Fruit fly (Drosophila melanogaster) whole organism, pupa: Measurements from ENCODE around the gene Cp18.

Source experiments
- CG10348 ChIP-seq: fragments of 200-800 bp; sonication (Bioruptor generic); IDR thresholded peaks from 2 replicates; pipeline ENCODE4 v1.3.6; 2022; ENCODE audit warnings: missing biosample characterization, missing genetic modification characterization
- CG12605 ChIP-seq: fragments of 200-800 bp; sonication (Bioruptor generic); IDR thresholded peaks from 2 replicates; pipeline ENCODE4 v1.3.6; 2022; ENCODE audit warnings: missing biosample characterization, missing genetic modification characterization
- CG13204 ChIP-seq: fragments of 200-800 bp; sonication (Bioruptor generic); optimal IDR thresholded peaks from 2 replicates; lab custom pipeline; 2018; ENCODE audit warnings: missing biosample characterization, mild to moderate bottlenecking, missing genetic modification characterization, moderate library complexity
- CG14655 ChIP-seq: fragments of 200-800 bp; sonication (Bioruptor generic); optimal IDR thresholded peaks from 3 replicates; lab custom pipeline; 2017; ENCODE audit warnings: mild to moderate bottlenecking, missing biosample characterization, missing genetic modification reagents, missing genetic modification characterization
- CG15710 ChIP-seq: fragments of 200-800 bp; sonication (Bioruptor generic); optimal IDR thresholded peaks from 2 replicates; lab custom pipeline; 2018; ENCODE audit warnings: missing biosample characterization, mild to moderate bottlenecking, missing genetic modification characterization, moderate library complexity
- CG17806 ChIP-seq: fragments of 200-800 bp; sonication (Bioruptor generic); optimal IDR thresholded peaks from 2 replicates; lab custom pipeline; 2018; ENCODE audit warnings: missing biosample characterization, mild to moderate bottlenecking, missing genetic modification characterization, moderate library complexity
- CG32121 ChIP-seq: fragments of 200-800 bp; sonication (Bioruptor generic); IDR thresholded peaks from 2 replicates; pipeline ENCODE4 v1.3.6; 2022; ENCODE audit warnings: missing biosample characterization, missing genetic modification characterization
- CG34367 ChIP-seq: fragments of 200-800 bp; sonication (Bioruptor generic); optimal IDR thresholded peaks from 2 replicates; lab custom pipeline; 2018; ENCODE audit warnings: missing biosample characterization, mild to moderate bottlenecking, missing genetic modification characterization
- CG4496 ChIP-seq: fragments of 200-800 bp; sonication (Bioruptor generic); IDR thresholded peaks from 3 replicates; pipeline ENCODE4 v1.3.6; 2022; ENCODE audit warnings: missing biosample characterization, missing genetic modification characterization
- CG8159 ChIP-seq: fragments of 200-800 bp; sonication (Bioruptor generic); optimal IDR thresholded peaks from 3 replicates; lab custom pipeline; 2018; ENCODE audit warnings: missing biosample characterization, mild to moderate bottlenecking, missing genetic modification characterization, moderate library complexity
- CG8301 ChIP-seq: fragments of 200-800 bp; sonication (Bioruptor generic); optimal IDR thresholded peaks from 2 replicates; lab custom pipeline; 2018; ENCODE audit warnings: missing biosample characterization, mild to moderate bottlenecking, missing genetic modification characterization
- CG9948 ChIP-seq: fragments of 200-800 bp; sonication (Bioruptor generic); optimal IDR thresholded peaks from 2 replicates; lab custom pipeline; 2018; ENCODE audit warnings: missing biosample characterization, mild to moderate bottlenecking, missing genetic modification characterization, moderate library complexity
- D1 ChIP-seq: fragments of 200-800 bp; sonication (Bioruptor generic); optimal IDR thresholded peaks from 2 replicates; lab custom pipeline; 2018; ENCODE audit warnings: missing biosample characterization, mild to moderate bottlenecking, missing genetic modification characterization, moderate library complexity
- EcR ChIP-seq: fragments of 200-800 bp; sonication (Bioruptor generic); optimal IDR thresholded peaks from 3 replicates; lab custom pipeline; 2019; ENCODE audit warnings: missing biosample characterization, missing genetic modification characterization, mild to moderate bottlenecking, moderate library complexity, missing genetic modification reagents
- Ets98B ChIP-seq: fragments of 200-800 bp; sonication (Bioruptor generic); IDR thresholded peaks from 2 replicates; pipeline ENCODE4 v1.3.6; 2022; ENCODE audit warnings: missing biosample characterization, missing genetic modification characterization
- Pif1A ChIP-seq: fragments of 200-800 bp; sonication (Bioruptor generic); optimal IDR thresholded peaks from 3 replicates; lab custom pipeline; 2016; ENCODE audit warnings: missing biosample characterization, missing genetic modification characterization
- Pif1B ChIP-seq: fragments of 200-800 bp; sonication (Bioruptor generic); optimal IDR thresholded peaks from 3 replicates; lab custom pipeline; 2016; ENCODE audit warnings: missing biosample characterization, missing genetic modification characterization
- Snoo ChIP-seq: fragments of 200-800 bp; sonication (Bioruptor generic); optimal IDR thresholded peaks from 3 replicates; lab custom pipeline; 2017; ENCODE audit warnings: missing biosample characterization, mild to moderate bottlenecking, missing genetic modification characterization, inconsistent platforms
- fd96Ca ChIP-seq: fragments of 200-800 bp; sonication (Bioruptor generic); IDR thresholded peaks from 3 replicates; pipeline ENCODE4 v1.3.6; 2022; ENCODE audit warnings: missing biosample characterization, missing genetic modification characterization
- gl ChIP-seq: fragments of 200-800 bp; sonication (Bioruptor generic); optimal IDR thresholded peaks from 2 replicates; lab custom pipeline; 2018; ENCODE audit warnings: missing biosample characterization, mild to moderate bottlenecking, missing genetic modification characterization
- rn ChIP-seq: fragments of 200-800 bp; sonication (Bioruptor generic); IDR thresholded peaks from 2 replicates; pipeline ENCODE4 v1.3.6; 2022; ENCODE audit warnings: missing biosample characterization, missing genetic modification characterization

Cp18 gene

dm6 chr3L:8684419-8685081 is 42.0 kb upstream of the Cp18 start:
- no peak for TF ChIP-seq Snoo (tag; lab: Kevin White, UChicago)
- TF ChIP-seq Pif1A (GFP tag; lab: Kevin White, UChicago), result peak; percentile 11
- peak; percentile 38 for TF ChIP-seq EcR
- TF ChIP-seq CG4496 (GFP tag; lab: Robert Waterston, UW), result 0 out of 3 replicates have a peak, but pooled peaks have one; percentile 24
- TF ChIP-seq CG15710 (tag; lab: Kevin White, UChicago), result peak; percentile 25
- TF ChIP-seq CG8159 (tag; lab: Kevin White, UChicago), result peak; percentile 42
- TF ChIP-seq rn, result no peak

- TF ChIP-seq CG34367 (tag; lab: Kevin White, UChicago) (no peak), Snoo (tag; lab: Kevin White, UChicago) (no peak), Pif1A (GFP tag; lab: Kevin White, UChicago) (no peak), D1 (tag; lab: Kevin White, UChicago) (no peak), CG32121 (no peak)
These were observed 39.9 kb upstream of the Cp18 start for dm6 chr3L:8686646-8687045.

dm6 chr3L:8688694-8689291 is 37.8 kb upstream of the Cp18 start:
- no peak for TF ChIP-seq CG10348 (GFP tag; lab: Robert Waterston, UW)
- TF ChIP-seq EcR, result peak; percentile 44

- TF ChIP-seq rn (no peak), CG9948 (tag; lab: Kevin White, UChicago) (no peak)
- TF ChIP-seq, all 21 proteins: peak for 0
These were observed 36.9 kb upstream of the Cp18 start for dm6 chr3L:8689675-8690074.

dm6 chr3L:8690630-8691029 is 36.0 kb upstream of the Cp18 start:
- TF ChIP-seq CG4496 (GFP tag; lab: Robert Waterston, UW), result no peak
- no peak for TF ChIP-seq CG12605
- TF ChIP-seq fd96Ca (GFP tag; lab: Robert Waterston, UW), result no peak
- no peak for TF ChIP-seq CG9948 (tag; lab: Kevin White, UChicago)
- no peak for TF ChIP-seq EcR
- no peak for TF ChIP-seq CG10348 (GFP tag; lab: Robert Waterston, UW)
- no peak for TF ChIP-seq Snoo (tag; lab: Kevin White, UChicago)
- TF ChIP-seq, all 21 proteins: peak for 0

dm6 chr3L:8691891-8692874 is 34.4 kb upstream of the Cp18 start:
- TF ChIP-seq rn, result 0 out of 2 replicates have a peak, but pooled peaks have one; percentile 11
- TF ChIP-seq CG15710 (tag; lab: Kevin White, UChicago), result peak; percentile 50
- peak; percentile 8 for TF ChIP-seq CG34367 (tag; lab: Kevin White, UChicago)
- peak; percentile 11 for TF ChIP-seq CG8301 (tag; lab: Kevin White, UChicago)
- peak; percentile 26 for TF ChIP-seq D1 (tag; lab: Kevin White, UChicago)
- peak; percentile 59 for TF ChIP-seq CG8159 (tag; lab: Kevin White, UChicago)
- TF ChIP-seq CG9948 (tag; lab: Kevin White, UChicago), result peak; percentile 35
- TF ChIP-seq Pif1B (GFP tag; lab: Kevin White, UChicago), result no peak
- TF ChIP-seq Ets98B (GFP tag; lab: Robert Waterston, UW), result peak; percentile 48
- peak; percentile 64 for TF ChIP-seq CG13204
- TF ChIP-seq CG32121, result no peak
- TF ChIP-seq CG12605, result peak; percentile 46
- TF ChIP-seq Pif1A (GFP tag; lab: Kevin White, UChicago), result peak; percentile 11
- no peak for TF ChIP-seq CG10348 (GFP tag; lab: Robert Waterston, UW)
- peak; percentile 81 for TF ChIP-seq gl (tag; lab: Kevin White, UChicago)
- TF ChIP-seq Snoo (tag; lab: Kevin White, UChicago), result peak; percentile 48
- TF ChIP-seq CG14655 (GFP tag; lab: Kevin White, UChicago), result peak; percentile 56
- TF ChIP-seq EcR, result peak; percentile 75
- peak; percentile 57; the same call in 1 of the 3 replicates for TF ChIP-seq fd96Ca (GFP tag; lab: Robert Waterston, UW)
- TF ChIP-seq CG17806 (tag; lab: Kevin White, UChicago), result peak; percentile 9
- TF ChIP-seq CG4496 (GFP tag; lab: Robert Waterston, UW), result peak; percentile 66
